Fruit fly (Drosophila melanogaster) whole organism, prepupa: Measurements from ENCODE around the gene CG4907.

Experiments used
- Blimp-1 ChIP-seq: fragments of 200-800 bp; sonication (Bioruptor generic); optimal IDR thresholded peaks from 3 replicates; lab custom pipeline; 2017; ENCODE audit warnings: missing biosample characterization, missing genetic modification characterization, mild to moderate bottlenecking, moderate library complexity, missing genetic modification reagents
- CG10631 ChIP-seq: fragments of 200-800 bp; sonication (Bioruptor generic); optimal IDR thresholded peaks from 2 replicates; lab custom pipeline; 2016; ENCODE audit warnings: missing biosample characterization, missing genetic modification characterization
- CG10669 ChIP-seq: fragments of 200-800 bp; sonication (Bioruptor generic); optimal IDR thresholded peaks from 3 replicates; lab custom pipeline; 2018; ENCODE audit warnings: missing biosample characterization, mild to moderate bottlenecking, missing genetic modification characterization, moderate library complexity
- CG11294 ChIP-seq: fragments of 200-800 bp; sonication (Bioruptor generic); IDR thresholded peaks from 2 replicates; pipeline ENCODE4 v1.3.6; 2022; ENCODE audit warnings: missing biosample characterization, missing genetic modification characterization
- CG11762 ChIP-seq: fragments of 200-800 bp; sonication (Bioruptor generic); optimal IDR thresholded peaks from 3 replicates; lab custom pipeline; 2016; ENCODE audit warnings: missing biosample characterization, missing genetic modification characterization; ENCODE audit not compliant: insufficient read depth
- CG11902 ChIP-seq: fragments of 200-800 bp; sonication (Bioruptor generic); optimal IDR thresholded peaks from 3 replicates; lab custom pipeline; 2016; ENCODE audit warnings: missing biosample characterization, missing genetic modification characterization
- CG1621 ChIP-seq: fragments of 200-800 bp; sonication (Bioruptor generic); optimal IDR thresholded peaks from 3 replicates; lab custom pipeline; 2018; ENCODE audit warnings: missing biosample characterization, mild to moderate bottlenecking, missing genetic modification characterization
- CG31627 ChIP-seq: fragments of 200-800 bp; sonication (Bioruptor generic); optimal IDR thresholded peaks from 3 replicates; lab custom pipeline; 2016; ENCODE audit warnings: missing biosample characterization, missing genetic modification characterization
- CG3919 ChIP-seq: fragments of 200-800 bp; sonication (Bioruptor generic); optimal IDR thresholded peaks from 3 replicates; lab custom pipeline; 2016; ENCODE audit warnings: missing biosample characterization, missing genetic modification characterization
- CG6163 ChIP-seq: fragments of 200-800 bp; sonication (Bioruptor generic); IDR thresholded peaks from 3 replicates; pipeline ENCODE4 v1.3.6; 2022; ENCODE audit warnings: missing biosample characterization, missing genetic modification characterization
- CG6276 ChIP-seq: fragments of 200-800 bp; sonication (Bioruptor generic); optimal IDR thresholded peaks from 2 replicates; lab custom pipeline; 2017; ENCODE audit warnings: missing biosample characterization, mild to moderate bottlenecking, missing genetic modification characterization
- CG6792 ChIP-seq: fragments of 200-800 bp; sonication (Bioruptor generic); optimal IDR thresholded peaks from 3 replicates; lab custom pipeline; 2016; ENCODE audit warnings: missing biosample characterization, missing genetic modification characterization
- CG6808 ChIP-seq: fragments of 200-800 bp; sonication (Bioruptor generic); optimal IDR thresholded peaks from 3 replicates; lab custom pipeline; 2017; ENCODE audit warnings: missing biosample characterization, missing genetic modification characterization, mild to moderate bottlenecking, moderate library complexity, missing genetic modification reagents
- CG8119 ChIP-seq: fragments of 200-800 bp; sonication (Bioruptor generic); IDR thresholded peaks from 3 replicates; pipeline ENCODE4 v1.3.6; 2022; ENCODE audit warnings: missing biosample characterization, missing genetic modification characterization
- CG8319 ChIP-seq: fragments of 200-800 bp; sonication (Bioruptor generic); optimal IDR thresholded peaks from 3 replicates; lab custom pipeline; 2016; ENCODE audit warnings: missing biosample characterization, missing genetic modification characterization
- CG8632 ChIP-seq: fragments of 200-800 bp; sonication (Bioruptor generic); optimal IDR thresholded peaks from 3 replicates; lab custom pipeline; 2016; ENCODE audit warnings: missing biosample characterization, missing genetic modification characterization
- CG9139 ChIP-seq: fragments of 200-800 bp; sonication (Bioruptor generic); optimal IDR thresholded peaks from 3 replicates; lab custom pipeline; 2017; ENCODE audit warnings: missing biosample characterization, mild to moderate bottlenecking, missing genetic modification characterization
- Eip75B ChIP-seq: fragments of 200-800 bp; sonication (Bioruptor generic); optimal IDR thresholded peaks from 3 replicates; lab custom pipeline; 2016; ENCODE audit warnings: missing biosample characterization, missing genetic modification characterization
- Eip78C ChIP-seq: fragments of 200-800 bp; sonication (Bioruptor generic); peaks from one replicate; lab custom pipeline; 2016; ENCODE audit warnings: missing biosample characterization, missing genetic modification characterization
- Eip93F ChIP-seq: fragments of 200-800 bp; sonication (Bioruptor generic); optimal IDR thresholded peaks from 2 replicates; lab custom pipeline; 2016; ENCODE audit warnings: missing biosample characterization, mild to moderate bottlenecking, missing genetic modification characterization
- Ets96B ChIP-seq: fragments of 200-800 bp; optimal IDR thresholded peaks from 2 replicates; lab custom pipeline; 2019; ENCODE audit warnings: missing biosample characterization, mild to moderate bottlenecking, missing genetic modification characterization, moderate library complexity
- Gug ChIP-seq: fragments of 200-800 bp; sonication (Bioruptor generic); IDR thresholded peaks from 2 replicates; pipeline ENCODE4 v1.3.6; 2022; ENCODE audit warnings: missing biosample characterization, missing genetic modification characterization
- Hr4 ChIP-seq: fragments of 200-800 bp; sonication (Bioruptor generic); optimal IDR thresholded peaks from 3 replicates; lab custom pipeline; 2016; ENCODE audit warnings: missing biosample characterization, missing genetic modification characterization
- Lpt ChIP-seq: fragments of 200-800 bp; sonication (Bioruptor generic); optimal IDR thresholded peaks from 3 replicates; lab custom pipeline; 2016; ENCODE audit warnings: missing biosample characterization, missing genetic modification characterization
- OdsH ChIP-seq: fragments of 200-800 bp; sonication (Bioruptor generic); optimal IDR thresholded peaks from 3 replicates; lab custom pipeline; 2016; ENCODE audit warnings: missing biosample characterization, missing genetic modification characterization
- Smox ChIP-seq: fragments of 200-800 bp; sonication (Bioruptor generic); optimal IDR thresholded peaks from 3 replicates; lab custom pipeline; 2016; ENCODE audit warnings: missing biosample characterization, missing genetic modification characterization
- Sox15 ChIP-seq: fragments of 200-800 bp; sonication (Bioruptor generic); optimal IDR thresholded peaks from 3 replicates; lab custom pipeline; 2016; ENCODE audit warnings: missing biosample characterization, missing genetic modification characterization
- achi ChIP-seq: fragments of 200-800 bp; sonication (Bioruptor generic); optimal IDR thresholded peaks from 3 replicates; lab custom pipeline; 2016; ENCODE audit warnings: missing biosample characterization, missing genetic modification characterization
- acj6 ChIP-seq: fragments of 200-800 bp; sonication (Bioruptor generic); optimal IDR thresholded peaks from 3 replicates; lab custom pipeline; 2016; ENCODE audit warnings: missing biosample characterization, missing genetic modification characterization
- cyc ChIP-seq: fragments of 200-800 bp; sonication (Bioruptor generic); optimal IDR thresholded peaks from 3 replicates; lab custom pipeline; 2016; ENCODE audit warnings: missing biosample characterization, missing genetic modification characterization
- dsx ChIP-seq: fragments of 200-800 bp; optimal IDR thresholded peaks from 3 replicates; lab custom pipeline; 2019; ENCODE audit warnings: missing biosample characterization, mild to moderate bottlenecking, missing genetic modification characterization, moderate library complexity; ENCODE audit not compliant: poor library complexity, severe bottlenecking
- eg ChIP-seq: fragments of 200-800 bp; sonication (Bioruptor generic); IDR thresholded peaks from 3 replicates; pipeline ENCODE4 v1.3.6; 2022; ENCODE audit warnings: missing biosample characterization, missing genetic modification characterization
- esn ChIP-seq: fragments of 200-800 bp; sonication (Bioruptor generic); optimal IDR thresholded peaks from 2 replicates; lab custom pipeline; 2016; ENCODE audit warnings: missing biosample characterization, mild to moderate bottlenecking, missing genetic modification characterization, moderate library complexity
- fd59A ChIP-seq: fragments of 200-800 bp; sonication (Bioruptor generic); optimal IDR thresholded peaks from 2 replicates; lab custom pipeline; 2017; ENCODE audit warnings: missing biosample characterization, mild to moderate bottlenecking, missing genetic modification characterization, missing genetic modification reagents
- fd85E ChIP-seq: fragments of 200-800 bp; sonication (Bioruptor generic); optimal IDR thresholded peaks from 3 replicates; lab custom pipeline; 2016; ENCODE audit warnings: missing biosample characterization, missing genetic modification characterization
- fkh ChIP-seq: fragments of 200-800 bp; sonication (Bioruptor generic); optimal IDR thresholded peaks from 3 replicates; lab custom pipeline; 2017; ENCODE audit warnings: missing biosample characterization, mild to moderate bottlenecking, missing genetic modification characterization, moderate library complexity
- lz ChIP-seq: fragments of 200-800 bp; sonication (Bioruptor generic); optimal IDR thresholded peaks from 3 replicates; lab custom pipeline; 2016; ENCODE audit warnings: missing biosample characterization, missing genetic modification characterization
- salr ChIP-seq, 2 experiments: fragments of 200-800 bp; sonication (Bioruptor generic); optimal IDR thresholded peaks; 3 replicates each; lab custom pipeline; 2016 to 2018; ENCODE audit warnings: missing biosample characterization in 2 of 2, missing genetic modification characterization in 2 of 2, mild to moderate bottlenecking in 1 of 2
- ss ChIP-seq, 2 experiments: fragments of 200-800 bp; sonication (Bioruptor generic); optimal IDR thresholded peaks; 2 replicates in 1 of 2; 3 replicates in 1 of 2; lab custom pipeline; 2017 to 2018; ENCODE audit warnings: mild to moderate bottlenecking in 2 of 2, missing biosample characterization in 2 of 2, missing genetic modification characterization in 2 of 2, moderate library complexity in 1 of 2
- svp ChIP-seq: fragments of 200-800 bp; sonication (Bioruptor generic); peaks from one replicate; lab custom pipeline; 2016; ENCODE audit warnings: missing biosample characterization, missing genetic modification characterization
- topi ChIP-seq: fragments of 200-800 bp; sonication (Bioruptor generic); optimal IDR thresholded peaks from 3 replicates; lab custom pipeline; 2016; ENCODE audit warnings: missing biosample characterization, missing genetic modification characterization
- vri ChIP-seq: fragments of 200-800 bp; sonication (Bioruptor generic); optimal IDR thresholded peaks from 3 replicates; lab custom pipeline; 2016; ENCODE audit warnings: missing biosample characterization, mild to moderate bottlenecking, missing genetic modification characterization

Gene CG4907

DNA sequence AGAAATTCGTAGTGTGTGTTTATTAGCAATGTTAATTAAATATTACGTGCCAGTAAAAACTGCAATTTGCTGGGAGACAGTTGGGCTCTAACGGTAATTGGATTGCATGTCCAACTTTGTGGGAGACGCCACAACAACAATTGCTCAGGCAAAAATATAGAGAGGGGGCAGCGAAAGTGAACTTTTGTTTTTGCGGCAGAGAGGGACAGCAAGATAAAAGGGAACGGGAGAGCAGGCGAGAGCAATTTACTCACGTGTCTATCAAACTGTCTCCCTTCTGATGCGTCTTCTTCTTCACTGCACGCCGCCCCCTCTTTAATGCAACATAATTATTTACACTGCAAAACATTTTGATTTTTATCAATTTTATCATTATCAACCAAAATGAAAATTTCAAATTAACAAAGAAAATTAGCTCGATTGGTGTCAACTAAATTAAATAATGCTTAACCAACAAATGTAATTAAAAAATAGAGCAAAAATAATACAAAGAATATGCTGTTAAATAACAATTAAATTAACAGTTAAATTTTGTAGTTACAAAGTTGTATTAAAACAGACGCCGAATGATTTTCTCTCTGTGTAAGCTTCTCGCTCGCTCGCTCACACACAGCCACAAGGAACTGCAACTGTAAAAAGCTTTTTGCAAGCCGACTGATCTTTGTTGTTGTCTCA lies 43.1 kb downstream of the CG4907 start (continued):
- TF ChIP-seq svp (GFP tag; lab: Kevin White, UChicago): peak; percentile 98
- peak; percentile 93 for TF ChIP-seq fd59A (GFP tag; lab: Kevin White, UChicago)
- TF ChIP-seq CG6792 (GFP tag; lab: Kevin White, UChicago): peak; percentile 89
- peak; percentile 92 for TF ChIP-seq Sox15 (GFP tag; lab: Kevin White, UChicago)
- peak; percentile 93 for TF ChIP-seq lz (GFP tag; lab: Kevin White, UChicago)
- peak; percentile 91 to 96 for TF ChIP-seq ss (GFP tag; optimal IDR thresholded peaks at IDR 0.05; lab: Kevin White, UChicago)
- TF ChIP-seq CG8632: peak; percentile 92
- no peak for TF ChIP-seq Eip93F (GFP tag; lab: Kevin White, UChicago)
- TF ChIP-seq Smox (GFP tag; lab: Kevin White, UChicago): peak; percentile 95
- peak; percentile 87 for TF ChIP-seq Gug (GFP tag; lab: Robert Waterston, UW)
- peak; percentile 97 for TF ChIP-seq CG3919 (GFP tag; lab: Kevin White, UChicago)
- peak; percentile 96 for TF ChIP-seq topi (GFP tag; lab: Kevin White, UChicago)
- peak; percentile 97 for TF ChIP-seq Ets96B (tag; lab: Kevin White, UChicago)
- peak; percentile 95 for TF ChIP-seq Lpt (GFP tag; lab: Kevin White, UChicago)
- TF ChIP-seq achi (GFP tag; lab: Kevin White, UChicago): peak; percentile 93
- TF ChIP-seq esn (GFP tag; lab: Kevin White, UChicago): peak; percentile 95
- TF ChIP-seq fd85E: peak; percentile 76
- peak; percentile 99 for TF ChIP-seq Eip78C
- peak; percentile 89 for TF ChIP-seq cyc (GFP tag; lab: Kevin White, UChicago)
- TF ChIP-seq Hr4 (GFP tag; lab: Kevin White, UChicago): peak; percentile 95
- peak; percentile 91 for TF ChIP-seq CG9139
- peak; percentile 73 for TF ChIP-seq vri
- peak; percentile 97 for TF ChIP-seq dsx (GFP tag; lab: Kevin White, UChicago)
- TF ChIP-seq CG6276 (GFP tag; lab: Kevin White, UChicago): peak; percentile 91
- peak; percentile 96 for TF ChIP-seq CG8119 (GFP tag; lab: Robert Waterston, UW)
- TF ChIP-seq CG10631 (GFP tag; lab: Kevin White, UChicago): peak; percentile 92
- peak; percentile 97 for TF ChIP-seq CG6808 (GFP tag; lab: Kevin White, UChicago)
- peak; percentile 89 for TF ChIP-seq CG11902 (GFP tag; lab: Kevin White, UChicago)
- peak; percentile 93 for TF ChIP-seq CG10669 (GFP tag; lab: Kevin White, UChicago)
- TF ChIP-seq CG8319 (GFP tag; lab: Kevin White, UChicago): peak; percentile 94
- TF ChIP-seq CG6163: peak; percentile 93
- peak; percentile 1 for TF ChIP-seq fkh
- peak; percentile 95 for TF ChIP-seq OdsH (GFP tag; lab: Kevin White, UChicago)
- peak; percentile 88 for TF ChIP-seq CG11294 (GFP tag; lab: Robert Waterston, UW)
- peak; percentile 93 for TF ChIP-seq CG11762 (GFP tag; lab: Kevin White, UChicago)
- TF ChIP-seq, all 60 proteins: peak for 58

DNA sequence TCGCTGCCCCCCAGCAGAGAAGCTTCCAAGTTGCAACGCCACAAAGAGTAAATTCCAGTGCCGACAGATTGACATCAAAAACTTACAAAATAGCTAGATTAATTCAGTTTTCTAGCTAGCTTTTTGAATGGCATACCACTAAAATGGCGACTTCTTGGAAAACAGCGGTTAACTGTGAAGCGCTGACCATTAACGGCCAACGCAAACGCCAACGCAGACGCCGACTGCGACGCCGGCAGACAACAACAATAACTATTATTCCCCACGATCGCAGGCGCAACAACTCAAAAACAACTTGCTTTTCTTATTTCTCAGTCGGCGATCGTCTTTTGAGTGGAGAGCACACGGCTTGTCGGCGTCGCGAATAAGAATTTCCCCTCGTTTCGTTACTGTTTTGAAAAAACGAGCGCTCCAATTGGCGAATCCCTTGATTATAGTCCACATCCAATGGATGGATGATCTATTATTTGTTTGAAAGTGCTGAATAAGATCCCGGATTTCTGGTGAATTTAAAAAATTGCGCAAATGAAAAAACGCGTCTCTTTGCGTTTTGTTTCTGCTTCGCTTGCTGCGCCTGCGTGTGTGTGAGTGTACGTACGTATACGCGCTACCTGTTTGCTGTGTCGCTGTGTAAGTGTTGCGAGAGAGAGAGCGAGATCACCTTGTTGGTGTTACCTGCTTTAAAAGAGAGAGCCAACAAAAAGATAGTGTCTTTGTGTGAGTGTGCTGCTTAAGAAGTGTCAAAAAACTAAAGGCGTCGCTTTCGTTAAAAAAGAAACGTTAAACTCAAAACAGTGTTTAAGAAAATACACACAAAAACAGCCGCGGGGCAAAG lies 43.9 kb downstream of the CG4907 start:
- no peak for TF ChIP-seq Sox15 (GFP tag; lab: Kevin White, UChicago)
- TF ChIP-seq CG31627 (GFP tag; lab: Kevin White, UChicago): no peak
- TF ChIP-seq CG10669 (GFP tag; lab: Kevin White, UChicago): no peak
- TF ChIP-seq CG11902 (GFP tag; lab: Kevin White, UChicago): no peak
- TF ChIP-seq CG10631 (GFP tag; lab: Kevin White, UChicago): no peak
- TF ChIP-seq fd85E: no peak
- TF ChIP-seq CG6276 (GFP tag; lab: Kevin White, UChicago): no peak
- peak; percentile 14 for TF ChIP-seq CG9139
- TF ChIP-seq CG1621: peak; percentile 12
- TF ChIP-seq Eip78C: peak; percentile 70
- TF ChIP-seq eg (GFP tag; lab: Robert Waterston, UW): 0 out of 3 replicates have a peak, but pooled peaks have one; percentile 43
- no peak for TF ChIP-seq CG11762 (GFP tag; lab: Kevin White, UChicago)
- TF ChIP-seq acj6 (GFP tag; lab: Kevin White, UChicago): no peak
- no peak for TF ChIP-seq salr (GFP tag; optimal IDR thresholded peaks at IDR 0.05; lab: Kevin White, UChicago)
- no peak for TF ChIP-seq svp (GFP tag; lab: Kevin White, UChicago)
- no peak for TF ChIP-seq Smox (GFP tag; lab: Kevin White, UChicago)
- no peak for TF ChIP-seq esn (GFP tag; lab: Kevin White, UChicago)
- no peak; the same call in 2 of the 3 replicates for TF ChIP-seq CG8119 (GFP tag; lab: Robert Waterston, UW)
- TF ChIP-seq Blimp-1 (GFP tag; lab: Kevin White, UChicago): no peak
- TF ChIP-seq Eip75B (GFP tag; lab: Kevin White, UChicago): peak; percentile 21
- TF ChIP-seq CG6163: peak; percentile 42; the same call in 1 of the 3 replicates
